Worm (Caenorhabditis elegans): ENCODE data around the gene C44C10.5.

ce11 chrX:11662069-11662468 is 28.3 kb upstream of the C44C10.5 start:
- TF ChIP-seq nhr-25 (tag; optimal IDR thresholded peaks at IDR 0.05) (no peak), nhr-12 (tag; optimal IDR thresholded peaks at IDR 0.05) (no peak), aly-2 (tag; optimal IDR thresholded peaks at IDR 0.05) (no peak), fos-1 (tag; optimal IDR thresholded peaks at IDR 0.05) (no peak), nhr-237 (tag; optimal IDR thresholded peaks at IDR 0.05) (no peak), mbf-1 (tag; optimal IDR thresholded peaks at IDR 0.05) (no peak)
